Fruit fly (Drosophila melanogaster): ENCODE data around the gene Pex19.
A peak's percentile ranks its signal among the peaks of the same experiment; 100 is the strongest.

Gene Pex19

dm6 chr2L:12045941-12046855 is 45.4 kb upstream of the Pex19 start, which contains the start of gene CG6770 (continued):
- TF ChIP-seq CG15479 (GFP tag; optimal IDR thresholded peaks at IDR 0.05) (no peak), CG8478 (optimal IDR thresholded peaks at IDR 0.05) (peak; percentile 21), tll (GFP tag; optimal IDR thresholded peaks at IDR 0.05) (no peak), jigr1 (GFP tag; IDR thresholded peaks at IDR 0.05) (0 out of 3 replicates have a peak, but pooled peaks have one; percentile 45), Dad (GFP tag; optimal IDR thresholded peaks at IDR 0.05) (peak; percentile 43), CG14050 (GFP tag; IDR thresholded peaks at IDR 0.05) (peak; percentile 82), wdn (GFP tag; IDR thresholded peaks at IDR 0.05) (peak; percentile 87), H2.0 (GFP tag; IDR thresholded peaks at IDR 0.05) (peak; percentile 73), nau (GFP tag; optimal IDR thresholded peaks at IDR 0.05) (peak; percentile 64), unc-4 (GFP tag; IDR thresholded peaks at IDR 0.05; ENCODE audit: partially characterized antibody) (0 out of 2 replicates have a peak, but pooled peaks have one; percentile 32), CG6765 (GFP tag; optimal IDR thresholded peaks at IDR 0.05) (peak; percentile 89), CG10267 (tag; optimal IDR thresholded peaks at IDR 0.05) (peak; percentile 74), p53 (GFP tag; optimal IDR thresholded peaks at IDR 0.05) (peak; percentile 4), ems (GFP tag; optimal IDR thresholded peaks at IDR 0.05) (peak; percentile 14), pros (GFP tag; optimal IDR thresholded peaks at IDR 0.05) (no peak), Atf-2 (GFP tag; optimal IDR thresholded peaks at IDR 0.05) (no peak), CG4820 (GFP tag; optimal IDR thresholded peaks at IDR 0.05) (peak; percentile 27), CG12299 (tag; optimal IDR thresholded peaks at IDR 0.05) (peak; percentile 87), Stat92E (GFP tag; optimal IDR thresholded peaks at IDR 0.05) (no peak), CG8359 (GFP tag; optimal IDR thresholded peaks at IDR 0.05; ENCODE audit: borderline replicate concordance) (peak; percentile 29), tgo (GFP tag; IDR thresholded peaks at IDR 0.05) (peak; percentile 88), CG7271 (tag; optimal IDR thresholded peaks at IDR 0.05) (no peak), CG14710 (tag; optimal IDR thresholded peaks at IDR 0.05) (peak; percentile 36), Six4 (GFP tag; optimal IDR thresholded peaks at IDR 0.05) (no peak), D (optimal IDR thresholded peaks at IDR 0.05) (no peak), D (GFP tag; optimal IDR thresholded peaks at IDR 0.05) (no peak), dmrt11E (tag; optimal IDR thresholded peaks at IDR 0.05) (no peak), CG13296 (GFP tag; optimal IDR thresholded peaks at IDR 0.05) (peak; percentile 93), org-1 (GFP tag; optimal IDR thresholded peaks at IDR 0.05) (peak; percentile 49), CG15514 (GFP tag; optimal IDR thresholded peaks at IDR 0.05) (peak; percentile 87), pita (GFP tag; optimal IDR thresholded peaks at IDR 0.05) (no peak), Tbp (GFP tag; optimal IDR thresholded peaks at IDR 0.05) (no peak), CG32532 (GFP tag; IDR thresholded peaks at IDR 0.05) (peak; percentile 92), CG2202 (tag; optimal IDR thresholded peaks at IDR 0.05) (no peak), chif (GFP tag; optimal IDR thresholded peaks at IDR 0.05) (peak in 1 of 2 experiments; percentile 19), CG18619 (GFP tag; optimal IDR thresholded peaks at IDR 0.05) (peak; percentile 86), CG10654 (GFP tag; optimal IDR thresholded peaks at IDR 0.05) (no peak), unpg (GFP tag; optimal IDR thresholded peaks at IDR 0.05) (peak; percentile 89), Mes4 (GFP tag; optimal IDR thresholded peaks at IDR 0.05) (no peak), insv (GFP tag; optimal IDR thresholded peaks at IDR 0.05) (peak in 1 of 2 experiments; percentile 51), cg (GFP tag; optimal IDR thresholded peaks at IDR 0.05) (no peak), cas (GFP tag; IDR thresholded peaks at IDR 0.05) (peak; percentile 60), CG8281 (tag; optimal IDR thresholded peaks at IDR 0.05) (peak; percentile 14), CG16863 (GFP tag; optimal IDR thresholded peaks at IDR 0.05) (no peak), CG17359 (tag; optimal IDR thresholded peaks at IDR 0.05) (peak; percentile 79), grau (tag; optimal IDR thresholded peaks at IDR 0.05) (peak; percentile 88), Hand (GFP tag; optimal IDR thresholded peaks at IDR 0.05) (peak; percentile 92), Xrp1 (GFP tag; IDR thresholded peaks at IDR 0.05) (peak; percentile 78)

Measured in whole organism, embryonic.